Worm (Caenorhabditis elegans) whole organism, young adult: ENCODE measurements around the gene ccpp-6.

ENCODE experiments used
- B0261.1 ChIP-seq: sonication (generic microtip); optimal IDR thresholded peaks from 2 replicates; lab custom pipeline; 2016; ENCODE audit warnings: mild to moderate bottlenecking, missing genetic modification characterization, moderate library complexity, missing compliant biosample characterization
- B0336.3 ChIP-seq: fragments of 200-800 bp; sonication (Bioruptor generic); IDR thresholded peaks from 2 replicates; pipeline ENCODE4 v1.3.6; 2022; ENCODE audit warnings: missing genetic modification characterization, missing compliant biosample characterization
- F22D6.2 ChIP-seq: sonication (generic microtip); optimal IDR thresholded peaks from 2 replicates; lab custom pipeline; 2016; ENCODE audit warnings: mild to moderate bottlenecking, missing genetic modification characterization, missing compliant biosample characterization
- F37B4.10 ChIP-seq: fragments of 200-800 bp; sonication (Bioruptor generic); IDR thresholded peaks from 2 replicates; pipeline ENCODE4 v1.3.6; 2022; ENCODE audit warnings: missing genetic modification characterization, missing compliant biosample characterization
- F39B2.1 ChIP-seq: fragments of 200-800 bp; sonication (Bioruptor generic); IDR thresholded peaks from 2 replicates; pipeline ENCODE4 v1.3.6; 2022; ENCODE audit warnings: missing genetic modification reagents, missing genetic modification characterization, missing compliant biosample characterization
- F57C9.4 ChIP-seq: sonication (generic microtip); optimal IDR thresholded peaks from 2 replicates; lab custom pipeline; 2017; ENCODE audit warnings: mild to moderate bottlenecking, missing genetic modification characterization, missing compliant biosample characterization
- T26A5.8 ChIP-seq: sonication (generic microtip); optimal IDR thresholded peaks from 2 replicates; lab custom pipeline; 2016; ENCODE audit warnings: missing genetic modification characterization, missing compliant biosample characterization
- Y53G8AR.9 ChIP-seq: fragments of 200-800 bp; sonication (Bioruptor generic); conservative IDR thresholded peaks from 2 replicates; pipeline ENCODE4 v1.3.6; 2022; ENCODE audit warnings: missing genetic modification reagents, missing genetic modification characterization, missing compliant biosample characterization
- Y95B8A.8 ChIP-seq: fragments of 200-800 bp; sonication (Bioruptor generic); IDR thresholded peaks from 2 replicates; pipeline ENCODE4 v1.3.6; 2022; ENCODE audit warnings: missing genetic modification reagents, missing genetic modification characterization, missing compliant biosample characterization
- attf-5 ChIP-seq: fragments of 200-800 bp; sonication (Bioruptor generic); optimal IDR thresholded peaks from 2 replicates; lab custom pipeline; 2018; ENCODE audit warnings: mild to moderate bottlenecking, missing genetic modification characterization, missing compliant biosample characterization
- bed-1 ChIP-seq: fragments of 200-800 bp; sonication (Bioruptor generic); IDR thresholded peaks from 2 replicates; pipeline ENCODE4 v1.3.6; 2022; ENCODE audit warnings: missing genetic modification reagents, missing genetic modification characterization, missing compliant biosample characterization
- ccch-3 ChIP-seq: fragments of 200-800 bp; sonication (Bioruptor generic); optimal IDR thresholded peaks from 2 replicates; lab custom pipeline; 2018; ENCODE audit warnings: mild to moderate bottlenecking, missing genetic modification characterization, missing compliant biosample characterization
- cebp-1 ChIP-seq, 2 experiments: fragments of 200-800 bp in 1 of 2; sonication (Bioruptor generic) in 1 of 2; sonication (generic microtip) in 1 of 2; IDR thresholded peaks in 1 of 2; optimal IDR thresholded peaks in 1 of 2; 2 replicates each; pipeline versions ENCODE4 v1.3.6 to Lab custom; 2017 to 2022; ENCODE audit warnings: missing compliant biosample characterization in 2 of 2, missing genetic modification characterization in 2 of 2, mild to moderate bottlenecking in 1 of 2, missing genetic modification reagents in 1 of 2, moderate library complexity in 1 of 2
- ceh-58 ChIP-seq: fragments of 200-800 bp; sonication (Bioruptor generic); IDR thresholded peaks from 2 replicates; pipeline ENCODE4 v1.3.6; 2022; ENCODE audit warnings: missing genetic modification characterization, missing compliant biosample characterization
- dpff-1 ChIP-seq: sonication (generic microtip); optimal IDR thresholded peaks from 2 replicates; lab custom pipeline; 2017; ENCODE audit warnings: mild to moderate bottlenecking, missing genetic modification characterization, missing compliant biosample characterization
- egrh-3 ChIP-seq: fragments of 200-800 bp; sonication (Bioruptor generic); IDR thresholded peaks from 2 replicates; pipeline ENCODE4 v1.3.6; 2022; ENCODE audit warnings: missing genetic modification reagents, missing genetic modification characterization, missing compliant biosample characterization
- ekl-4 ChIP-seq: fragments of 200-800 bp; sonication (Bioruptor generic); IDR thresholded peaks from 2 replicates; pipeline ENCODE4 v1.3.6; 2022; ENCODE audit warnings: missing genetic modification reagents, missing genetic modification characterization, missing compliant biosample characterization
- ets-4 ChIP-seq: fragments of 200-800 bp; sonication (Bioruptor generic); optimal IDR thresholded peaks from 2 replicates; lab custom pipeline; 2018; ENCODE audit warnings: mild to moderate bottlenecking, missing genetic modification characterization, missing compliant biosample characterization
- him-1 ChIP-seq: sonication (generic microtip); optimal IDR thresholded peaks from 2 replicates; lab custom pipeline; 2016; ENCODE audit warnings: missing genotype, missing genetic modification reagents, missing genetic modification characterization, missing compliant biosample characterization
- hsf-1 ChIP-seq: fragments of 200-800 bp; sonication (Bioruptor generic); IDR thresholded peaks from 2 replicates; pipeline ENCODE4 v1.3.6; 2022; ENCODE audit warnings: missing genetic modification reagents, missing genetic modification characterization, missing compliant biosample characterization
- lin-35 ChIP-seq, 3 experiments: fragments of 150-350 bp in 2 of 3; sonication (generic microtip) in 1 of 3; optimal IDR thresholded peaks; 2 replicates each; lab custom pipeline; 2014 to 2018; ENCODE audit warnings: missing biosample characterization in 3 of 3, missing genetic modification characterization in 3 of 3, missing genetic modification reagents in 3 of 3
- lin-54 ChIP-seq: fragments of 200-800 bp; sonication (Bioruptor generic); optimal IDR thresholded peaks from 2 replicates; lab custom pipeline; 2018; ENCODE audit warnings: mild to moderate bottlenecking, missing genetic modification characterization, missing compliant biosample characterization
- lir-1 ChIP-seq: fragments of 200-800 bp; sonication (Bioruptor generic); conservative IDR thresholded peaks from 2 replicates; pipeline ENCODE4 v1.3.6; 2022; ENCODE audit warnings: missing genetic modification reagents, missing genetic modification characterization, missing compliant biosample characterization
- madf-3 ChIP-seq: fragments of 200-800 bp; sonication (Bioruptor generic); IDR thresholded peaks from 2 replicates; pipeline ENCODE4 v1.3.6; 2022; ENCODE audit warnings: missing genetic modification reagents, missing genetic modification characterization, missing compliant biosample characterization
- mel-28 ChIP-seq: sonication (generic microtip); optimal IDR thresholded peaks from 2 replicates; lab custom pipeline; 2016; ENCODE audit warnings: borderline replicate concordance, mild to moderate bottlenecking, missing genetic modification characterization, missing compliant biosample characterization
- nfya-2 ChIP-seq: fragments of 200-800 bp; sonication (Bioruptor generic); IDR thresholded peaks from 2 replicates; pipeline ENCODE4 v1.3.6; 2022; ENCODE audit warnings: missing genetic modification reagents, missing genetic modification characterization, missing compliant biosample characterization
- nfyb-1 ChIP-seq: fragments of 200-800 bp; sonication (Bioruptor generic); IDR thresholded peaks from 2 replicates; pipeline ENCODE4 v1.3.6; 2022; ENCODE audit warnings: missing genetic modification reagents, missing genetic modification characterization, missing compliant biosample characterization
- nhr-80 ChIP-seq: sonication (generic microtip); optimal IDR thresholded peaks from 2 replicates; lab custom pipeline; 2016; ENCODE audit warnings: missing genetic modification characterization, missing compliant biosample characterization
- rcor-1 ChIP-seq: fragments of 200-800 bp; sonication (Bioruptor generic); IDR thresholded peaks from 2 replicates; pipeline ENCODE4 v1.3.6; 2022; ENCODE audit warnings: missing genetic modification reagents, missing genetic modification characterization, missing compliant biosample characterization
- snpc-1.1 ChIP-seq: sonication (generic microtip); optimal IDR thresholded peaks from 2 replicates; lab custom pipeline; 2017; ENCODE audit warnings: missing genetic modification characterization, mild to moderate bottlenecking, missing compliant biosample characterization, antibody characterized with exemption, moderate library complexity, missing genotype, missing genetic modification reagents; ENCODE audit not compliant: insufficient read depth
- snpc-1.3 ChIP-seq: sonication (generic microtip); optimal IDR thresholded peaks from 2 replicates; lab custom pipeline; 2017; ENCODE audit warnings: missing genetic modification characterization, mild to moderate bottlenecking, missing compliant biosample characterization, antibody characterized with exemption, moderate library complexity, missing genotype, missing genetic modification reagents; ENCODE audit not compliant: insufficient read depth
- somi-1 ChIP-seq: fragments of 200-800 bp; sonication (Bioruptor generic); optimal IDR thresholded peaks from 2 replicates; lab custom pipeline; 2018; ENCODE audit warnings: mild to moderate bottlenecking, missing genetic modification characterization, missing compliant biosample characterization
- tbp1 ChIP-seq: fragments of 200-800 bp; sonication (Bioruptor generic); optimal IDR thresholded peaks from 2 replicates; lab custom pipeline; 2018; ENCODE audit warnings: mild to moderate bottlenecking, missing genetic modification characterization, missing compliant biosample characterization
- unc-62 ChIP-seq: fragments of 150-350 bp; optimal IDR thresholded peaks from 2 replicates; lab custom pipeline; 2014; ENCODE audit warnings: missing biosample characterization, missing genetic modification reagents, missing genetic modification characterization
- xnd-1 ChIP-seq: sonication (generic microtip); optimal IDR thresholded peaks from 2 replicates; lab custom pipeline; 2016; ENCODE audit warnings: missing genotype, missing genetic modification reagents, missing genetic modification characterization, missing compliant biosample characterization
- zim-3 ChIP-seq: sonication (generic microtip); optimal IDR thresholded peaks from 2 replicates; lab custom pipeline; 2017; ENCODE audit warnings: mild to moderate bottlenecking, missing genetic modification characterization, moderate library complexity, missing compliant biosample characterization
- ztf-22 ChIP-seq: fragments of 200-800 bp; sonication (Bioruptor generic); optimal IDR thresholded peaks from 2 replicates; lab custom pipeline; 2018; ENCODE audit warnings: mild to moderate bottlenecking, missing genetic modification characterization, moderate library complexity, missing compliant biosample characterization

The ccpp-6 gene

ce11 chrII:5387217-5387616 is at the start of gene ccpp-6:
Gene ccpp-6, minus strand, starts transcription at chrII:5387317.
- TF ChIP-seq ets-4 (no peak), ccch-3 (GFP tag; lab: Kevin White, UChicago) (no peak), F57C9.4 (tag; lab: Kevin White, UChicago) (no peak), nfyb-1 (GFP tag; lab: Robert Waterston, UW) (no peak), zim-3 (no peak), somi-1 (no peak), Y53G8AR.9 (GFP tag; lab: Robert Waterston, UW) (0 out of 2 replicates have a peak, but pooled peaks have one; percentile 11), F37B4.10 (GFP tag; lab: Robert Waterston, UW) (no peak), nfya-2 (GFP tag; lab: Robert Waterston, UW) (no peak), F22D6.2 (tag; lab: Kevin White, UChicago) (no peak), lin-35 (GFP tag; optimal IDR thresholded peaks at IDR 0.05; lab: Kevin White, UChicago) (no peak), ekl-4 (GFP tag; lab: Robert Waterston, UW) (no peak), him-1 (tag; lab: Kevin White, UChicago) (peak; percentile 23), mel-28 (tag; lab: Kevin White, UChicago) (no peak), F39B2.1 (no peak), hsf-1 (GFP tag; lab: Robert Waterston, UW) (0 out of 2 replicates have a peak, but pooled peaks have one; percentile 22), B0261.1 (tag; lab: Kevin White, UChicago) (no peak), attf-5 (GFP tag; lab: Kevin White, UChicago) (no peak), B0336.3 (GFP tag; lab: Robert Waterston, UW) (peak; percentile 40; the same call in 1 of the 2 replicates), egrh-3 (GFP tag; lab: Robert Waterston, UW) (no peak), Y95B8A.8 (peak; percentile 36; the same call in 1 of the 2 replicates), bed-1 (no peak), madf-3 (0 out of 2 replicates have a peak, but pooled peaks have one; percentile 42), T26A5.8 (tag; lab: Kevin White, UChicago) (no peak), dpff-1 (tag; lab: Kevin White, UChicago) (no peak), unc-62 (GFP tag; lab: Kevin White, UChicago) (no peak)

ce11 chrII:5436833-5437232 is 49.7 kb upstream of the ccpp-6 start, which contains the start of gene dct-5:
Gene dct-5, minus strand, starts transcription at chrII:5436933.
- TF ChIP-seq snpc-1.1 (tag; lab: Kevin White, UChicago) = no peak
- no peak for TF ChIP-seq Y95B8A.8
- TF ChIP-seq snpc-1.3 (tag; lab: Kevin White, UChicago) = no peak
- TF ChIP-seq B0261.1 (tag; lab: Kevin White, UChicago) = no peak
- no peak for TF ChIP-seq cebp-1 (GFP tag; IDR thresholded peaks at IDR 0.05; lab: Robert Waterston, UW)
- TF ChIP-seq cebp-1 (tag; optimal IDR thresholded peaks at IDR 0.05; lab: Kevin White, UChicago) = no peak
- no peak for TF ChIP-seq ztf-22 (GFP tag; lab: Kevin White, UChicago)
- no peak for TF ChIP-seq rcor-1 (GFP tag; lab: Robert Waterston, UW)
- TF ChIP-seq lir-1 = no peak
- no peak for TF ChIP-seq T26A5.8 (tag; lab: Kevin White, UChicago)
- TF ChIP-seq ceh-58 (GFP tag; lab: Robert Waterston, UW) = no peak
- no peak for TF ChIP-seq tbp1 (GFP tag; lab: Kevin White, UChicago)
- no peak for TF ChIP-seq nhr-80 (tag; lab: Kevin White, UChicago)

- TF ChIP-seq xnd-1 (tag; lab: Kevin White, UChicago) = no peak
- no peak for TF ChIP-seq lin-54 (GFP tag; lab: Kevin White, UChicago)
- TF ChIP-seq, all 124 proteins: peak for 0
Measured at ce11 chrII:5433069-5433468, 46.0 kb upstream of the ccpp-6 start, which contains the start of gene srx-114. Gene srx-114, minus strand, starts transcription at chrII:5433169.
